Worm (Caenorhabditis elegans) whole organism, young adult: ENCODE results near the gene clec-141.

Experiments
- C17E4.6 ChIP-seq: fragments of 200-800 bp; sonication (Bioruptor generic); IDR thresholded peaks from 2 replicates; pipeline ENCODE4 v1.3.6; 2022; ENCODE audit warnings: missing genetic modification reagents, missing genetic modification characterization, missing compliant biosample characterization
- F37B4.10 ChIP-seq: fragments of 200-800 bp; sonication (Bioruptor generic); IDR thresholded peaks from 2 replicates; pipeline ENCODE4 v1.3.6; 2022; ENCODE audit warnings: missing genetic modification characterization, missing compliant biosample characterization
- F39B2.1 ChIP-seq: fragments of 200-800 bp; sonication (Bioruptor generic); IDR thresholded peaks from 2 replicates; pipeline ENCODE4 v1.3.6; 2022; ENCODE audit warnings: missing genetic modification reagents, missing genetic modification characterization, missing compliant biosample characterization
- F52B5.7 ChIP-seq: sonication (generic microtip); optimal IDR thresholded peaks from 2 replicates; lab custom pipeline; 2016; ENCODE audit warnings: mild to moderate bottlenecking, missing genetic modification characterization, missing compliant biosample characterization
- F55B11.4 ChIP-seq: sonication (generic microtip); optimal IDR thresholded peaks from 2 replicates; lab custom pipeline; 2016; ENCODE audit warnings: missing compliant biosample characterization, missing genetic modification characterization, borderline replicate concordance; ENCODE audit not compliant: insufficient read depth
- T07F8.4 ChIP-seq: sonication (generic microtip); optimal IDR thresholded peaks from 2 replicates; lab custom pipeline; 2016; ENCODE audit warnings: mild to moderate bottlenecking, missing genetic modification characterization, moderate library complexity, missing compliant biosample characterization
- Y56A3A.18 ChIP-seq: fragments of 200-800 bp; sonication (Bioruptor generic); IDR thresholded peaks from 2 replicates; pipeline ENCODE4 v1.3.6; 2022; ENCODE audit warnings: missing genetic modification reagents, missing genetic modification characterization, missing compliant biosample characterization
- Y79H2A.3 ChIP-seq: fragments of 200-800 bp; sonication (Bioruptor generic); conservative IDR thresholded peaks from 2 replicates; pipeline ENCODE4 v1.3.6; 2022; ENCODE audit warnings: missing genetic modification reagents, missing genetic modification characterization, missing compliant biosample characterization
- ZK185.1 ChIP-seq: sonication (generic microtip); optimal IDR thresholded peaks from 2 replicates; lab custom pipeline; 2016; ENCODE audit warnings: mild to moderate bottlenecking, missing genetic modification characterization, missing compliant biosample characterization; ENCODE audit not compliant: poor library complexity, severe bottlenecking
- aptf-2 ChIP-seq: fragments of 200-800 bp; sonication (Bioruptor generic); conservative IDR thresholded peaks from 2 replicates; pipeline ENCODE4 v1.3.6; 2022; ENCODE audit warnings: missing genetic modification reagents, missing genetic modification characterization, missing compliant biosample characterization
- attf-6 ChIP-seq: fragments of 200-800 bp; sonication (Bioruptor generic); IDR thresholded peaks from 2 replicates; pipeline ENCODE4 v1.3.6; 2022; ENCODE audit warnings: missing genetic modification reagents, missing genetic modification characterization, missing compliant biosample characterization
- bed-2 ChIP-seq: fragments of 200-800 bp; sonication (Bioruptor generic); IDR thresholded peaks from 2 replicates; pipeline ENCODE4 v1.3.6; 2022; ENCODE audit warnings: missing genetic modification reagents, missing genetic modification characterization, missing compliant biosample characterization
- ceh-27 ChIP-seq: fragments of 200-800 bp; sonication (Bioruptor generic); optimal IDR thresholded peaks from 2 replicates; lab custom pipeline; 2018; ENCODE audit warnings: mild to moderate bottlenecking, missing genetic modification characterization, moderate library complexity, missing compliant biosample characterization
- ceh-58 ChIP-seq: fragments of 200-800 bp; sonication (Bioruptor generic); IDR thresholded peaks from 2 replicates; pipeline ENCODE4 v1.3.6; 2022; ENCODE audit warnings: missing genetic modification characterization, missing compliant biosample characterization
- ceh-79 ChIP-seq: sonication (generic microtip); optimal IDR thresholded peaks from 2 replicates; lab custom pipeline; 2017; ENCODE audit warnings: mild to moderate bottlenecking, missing genetic modification characterization, missing compliant biosample characterization
- dox-1 ChIP-seq: fragments of 200-800 bp; sonication (Bioruptor generic); IDR thresholded peaks from 2 replicates; pipeline ENCODE4 v1.3.6; 2022; ENCODE audit warnings: missing genetic modification reagents, missing genetic modification characterization, missing compliant biosample characterization
- dpff-1 ChIP-seq: sonication (generic microtip); optimal IDR thresholded peaks from 2 replicates; lab custom pipeline; 2017; ENCODE audit warnings: mild to moderate bottlenecking, missing genetic modification characterization, missing compliant biosample characterization
- dpl-1 ChIP-seq: fragments of 150-350 bp; optimal IDR thresholded peaks from 2 replicates; lab custom pipeline; 2014; ENCODE audit warnings: missing biosample characterization, missing genetic modification reagents, missing genetic modification characterization
- egl-18 ChIP-seq: fragments of 200-800 bp; sonication (Bioruptor generic); IDR thresholded peaks from 2 replicates; pipeline ENCODE4 v1.3.6; 2022; ENCODE audit warnings: missing genetic modification reagents, missing genetic modification characterization, missing compliant biosample characterization
- ets-4 ChIP-seq: fragments of 200-800 bp; sonication (Bioruptor generic); optimal IDR thresholded peaks from 2 replicates; lab custom pipeline; 2018; ENCODE audit warnings: mild to moderate bottlenecking, missing genetic modification characterization, missing compliant biosample characterization
- hmg-1.2 ChIP-seq: fragments of 200-800 bp; sonication (Bioruptor generic); IDR thresholded peaks from 2 replicates; pipeline ENCODE4 v1.3.6; 2022; ENCODE audit warnings: missing genetic modification reagents, missing genetic modification characterization, missing compliant biosample characterization
- hrde-1 ChIP-seq: sonication (generic microtip); optimal IDR thresholded peaks from 2 replicates; lab custom pipeline; 2016; ENCODE audit warnings: missing genetic modification characterization, mild to moderate bottlenecking, missing compliant biosample characterization, moderate library complexity, missing genotype, missing genetic modification reagents, borderline replicate concordance
- hsf-1 ChIP-seq: fragments of 200-800 bp; sonication (Bioruptor generic); IDR thresholded peaks from 2 replicates; pipeline ENCODE4 v1.3.6; 2022; ENCODE audit warnings: missing genetic modification reagents, missing genetic modification characterization, missing compliant biosample characterization
- lag-1 ChIP-seq: fragments of 200-800 bp; sonication (Bioruptor generic); IDR thresholded peaks from 2 replicates; pipeline ENCODE4 v1.3.6; 2022; ENCODE audit warnings: missing genetic modification reagents, missing genetic modification characterization, missing compliant biosample characterization
- lin-35 ChIP-seq, 3 experiments: fragments of 150-350 bp in 2 of 3; sonication (generic microtip) in 1 of 3; optimal IDR thresholded peaks; 2 replicates each; lab custom pipeline; 2014 to 2018; ENCODE audit warnings: missing biosample characterization in 3 of 3, missing genetic modification characterization in 3 of 3, missing genetic modification reagents in 3 of 3
- lin-40 ChIP-seq: sonication (generic microtip); optimal IDR thresholded peaks from 2 replicates; lab custom pipeline; 2016; ENCODE audit warnings: missing genetic modification characterization, mild to moderate bottlenecking, missing compliant biosample characterization, missing genotype, missing genetic modification reagents
- lin-54 ChIP-seq: fragments of 200-800 bp; sonication (Bioruptor generic); optimal IDR thresholded peaks from 2 replicates; lab custom pipeline; 2018; ENCODE audit warnings: mild to moderate bottlenecking, missing genetic modification characterization, missing compliant biosample characterization
- lir-1 ChIP-seq: fragments of 200-800 bp; sonication (Bioruptor generic); conservative IDR thresholded peaks from 2 replicates; pipeline ENCODE4 v1.3.6; 2022; ENCODE audit warnings: missing genetic modification reagents, missing genetic modification characterization, missing compliant biosample characterization
- lsy-27 ChIP-seq: sonication (generic microtip); optimal IDR thresholded peaks from 2 replicates; lab custom pipeline; 2017; ENCODE audit warnings: missing genetic modification characterization, mild to moderate bottlenecking, missing compliant biosample characterization, antibody characterized with exemption, missing genotype, borderline replicate concordance; ENCODE audit not compliant: insufficient read depth
- madf-10 ChIP-seq: sonication (generic microtip); optimal IDR thresholded peaks from 2 replicates; lab custom pipeline; 2016; ENCODE audit warnings: mild to moderate bottlenecking, missing genetic modification characterization, missing compliant biosample characterization
- mcd-1 ChIP-seq: fragments of 200-800 bp; sonication (Bioruptor generic); IDR thresholded peaks from 2 replicates; pipeline ENCODE4 v1.3.6; 2022; ENCODE audit warnings: missing genetic modification reagents, missing genetic modification characterization, missing compliant biosample characterization
- nfya-1 ChIP-seq: sonication (generic microtip); optimal IDR thresholded peaks from 2 replicates; lab custom pipeline; 2017; ENCODE audit warnings: antibody characterized with exemption, missing compliant biosample characterization, missing genetic modification characterization, borderline replicate concordance; ENCODE audit not compliant: insufficient read depth
- nfyb-1 ChIP-seq: fragments of 200-800 bp; sonication (Bioruptor generic); IDR thresholded peaks from 2 replicates; pipeline ENCODE4 v1.3.6; 2022; ENCODE audit warnings: missing genetic modification reagents, missing genetic modification characterization, missing compliant biosample characterization
- nhr-120 ChIP-seq: fragments of 200-800 bp; sonication (Bioruptor generic); IDR thresholded peaks from 2 replicates; pipeline ENCODE4 v1.3.6; 2022; ENCODE audit warnings: missing genetic modification characterization, missing compliant biosample characterization
- nhr-27 ChIP-seq: fragments of 200-800 bp; sonication (Bioruptor generic); optimal IDR thresholded peaks from 2 replicates; lab custom pipeline; 2018; ENCODE audit warnings: mild to moderate bottlenecking, missing genetic modification characterization, moderate library complexity, missing compliant biosample characterization
- nhr-90 ChIP-seq: sonication (generic microtip); optimal IDR thresholded peaks from 2 replicates; lab custom pipeline; 2016; ENCODE audit warnings: missing genotype, mild to moderate bottlenecking, missing genetic modification characterization, missing compliant biosample characterization
- sdz-38 ChIP-seq: sonication (generic microtip); optimal IDR thresholded peaks from 2 replicates; lab custom pipeline; 2016; ENCODE audit warnings: missing genotype, missing genetic modification characterization, missing compliant biosample characterization
- sea-2 ChIP-seq: fragments of 200-800 bp; sonication (Bioruptor generic); IDR thresholded peaks from 2 replicates; pipeline ENCODE4 v1.3.6; 2022; ENCODE audit warnings: missing genetic modification characterization, missing compliant biosample characterization
- somi-1 ChIP-seq: fragments of 200-800 bp; sonication (Bioruptor generic); optimal IDR thresholded peaks from 2 replicates; lab custom pipeline; 2018; ENCODE audit warnings: mild to moderate bottlenecking, missing genetic modification characterization, missing compliant biosample characterization
- sptf-2 ChIP-seq: fragments of 200-800 bp; sonication (Bioruptor generic); optimal IDR thresholded peaks from 2 replicates; lab custom pipeline; 2018; ENCODE audit warnings: mild to moderate bottlenecking, missing genetic modification characterization, missing compliant biosample characterization
- tbp1 ChIP-seq: fragments of 200-800 bp; sonication (Bioruptor generic); optimal IDR thresholded peaks from 2 replicates; lab custom pipeline; 2018; ENCODE audit warnings: mild to moderate bottlenecking, missing genetic modification characterization, missing compliant biosample characterization
- tbx-9 ChIP-seq: sonication (generic microtip); optimal IDR thresholded peaks from 2 replicates; lab custom pipeline; 2016; ENCODE audit warnings: borderline replicate concordance, missing genetic modification characterization, inconsistent platforms, missing compliant biosample characterization
- tlf-1 ChIP-seq: fragments of 200-800 bp; sonication (Bioruptor generic); optimal IDR thresholded peaks from 2 replicates; lab custom pipeline; 2018; ENCODE audit warnings: mild to moderate bottlenecking, missing genetic modification characterization, missing compliant biosample characterization
- ztf-18 ChIP-seq: sonication (generic microtip); optimal IDR thresholded peaks from 2 replicates; lab custom pipeline; 2016; ENCODE audit warnings: missing genotype, mild to moderate bottlenecking, missing genetic modification characterization, missing compliant biosample characterization
- ztf-26 ChIP-seq: sonication (generic microtip); optimal IDR thresholded peaks from 2 replicates; lab custom pipeline; 2017; ENCODE audit warnings: missing genetic modification characterization, missing compliant biosample characterization
- ztf-3 ChIP-seq: fragments of 200-800 bp; sonication (Bioruptor generic); optimal IDR thresholded peaks from 2 replicates; lab custom pipeline; 2018; ENCODE audit warnings: mild to moderate bottlenecking, missing genetic modification characterization, missing compliant biosample characterization
- ztf-6 ChIP-seq: fragments of 200-800 bp; sonication (Bioruptor generic); IDR thresholded peaks from 2 replicates; pipeline ENCODE4 v1.3.6; 2022; ENCODE audit warnings: missing genetic modification reagents, missing genetic modification characterization, missing compliant biosample characterization

Gene clec-141

ce11 chrII:5373275-5374047, 34.0 kb downstream of the clec-141 start, which contains the start of the genes agt-2 and F09E5.3 (continued):
- TF ChIP-seq attf-6 (GFP tag; lab: Robert Waterston, UW): no peak
- TF ChIP-seq tbp1: peak; percentile 61
- peak; percentile 49 for TF ChIP-seq madf-10 (tag; lab: Kevin White, UChicago)
- TF ChIP-seq ZK185.1 (tag; lab: Kevin White, UChicago): peak; percentile 84
- TF ChIP-seq tbx-9: no peak
- peak; percentile 77 for TF ChIP-seq nfyb-1 (GFP tag; lab: Robert Waterston, UW)
- TF ChIP-seq nhr-90 (tag; lab: Kevin White, UChicago): no peak
- peak; percentile 84 for TF ChIP-seq dox-1 (GFP tag; lab: Robert Waterston, UW)
- peak; percentile 82 for TF ChIP-seq mcd-1 (GFP tag; lab: Robert Waterston, UW)
- no peak for TF ChIP-seq egl-18 (GFP tag; lab: Robert Waterston, UW)
- TF ChIP-seq T07F8.4 (tag; lab: Kevin White, UChicago): no peak
- TF ChIP-seq ztf-18 (tag; lab: Kevin White, UChicago): peak; percentile 96
- no peak for TF ChIP-seq F37B4.10 (GFP tag; lab: Robert Waterston, UW)
- peak in 2 of 3 experiments; percentile 72 to 91 for TF ChIP-seq lin-35 (GFP tag; optimal IDR thresholded peaks at IDR 0.05; lab: Kevin White, UChicago)
- no peak for TF ChIP-seq lag-1 (GFP tag; lab: Robert Waterston, UW)
- no peak for TF ChIP-seq nhr-120
- no peak for TF ChIP-seq ztf-3
- TF ChIP-seq nfya-1 (tag; lab: Kevin White, UChicago): no peak
- TF ChIP-seq lsy-27 (tag; lab: Kevin White, UChicago): no peak
- TF ChIP-seq ceh-79 (tag; lab: Kevin White, UChicago): no peak
- peak; percentile 67 for TF ChIP-seq lir-1
- TF ChIP-seq C17E4.6 (GFP tag; lab: Robert Waterston, UW): peak; percentile 58; the same call in 1 of the 2 replicates
- no peak for TF ChIP-seq F55B11.4 (tag; lab: Kevin White, UChicago)
- TF ChIP-seq ztf-6 (GFP tag; lab: Robert Waterston, UW): no peak
- peak; percentile 80 for TF ChIP-seq ceh-27
- TF ChIP-seq tlf-1 (GFP tag; lab: Kevin White, UChicago): peak; percentile 40
- no peak for TF ChIP-seq bed-2
- TF ChIP-seq dpff-1: no peak
- TF ChIP-seq sdz-38 (tag; lab: Kevin White, UChicago): no peak
- TF ChIP-seq somi-1 (GFP tag; lab: Kevin White, UChicago): peak; percentile 19
- peak; percentile 45 for TF ChIP-seq dpl-1
- peak; percentile 87 for TF ChIP-seq lin-54 (GFP tag; lab: Kevin White, UChicago)
- no peak for TF ChIP-seq F39B2.1
- no peak for TF ChIP-seq Y79H2A.3 (GFP tag; lab: Robert Waterston, UW)
- TF ChIP-seq lin-40: peak; percentile 92
- TF ChIP-seq ets-4 (GFP tag; lab: Kevin White, UChicago): peak; percentile 12
- no peak for TF ChIP-seq nhr-27 (tag; lab: Kevin White, UChicago)
- no peak for TF ChIP-seq hrde-1
- no peak for TF ChIP-seq F52B5.7 (tag; lab: Kevin White, UChicago)
- TF ChIP-seq hsf-1 (GFP tag; lab: Robert Waterston, UW): no peak
- TF ChIP-seq Y56A3A.18 (GFP tag; lab: Robert Waterston, UW): no peak
- TF ChIP-seq aptf-2 (GFP tag; lab: Robert Waterston, UW): no peak
- TF ChIP-seq sptf-2: no peak
- TF ChIP-seq ztf-26 (tag; lab: Kevin White, UChicago): peak; percentile 58
- TF ChIP-seq sea-2 (GFP tag; lab: Robert Waterston, UW): no peak
- TF ChIP-seq ceh-58: no peak
- peak; percentile 78 for TF ChIP-seq hmg-1.2 (GFP tag; lab: Robert Waterston, UW)
